Fruit fly (Drosophila melanogaster): Measurements from ENCODE around the gene AP-1gamma.
A peak's percentile ranks its signal among the peaks of the same experiment; 100 is the strongest.

The AP-1gamma gene

dm6 chrX:9136776-9137550 lies 28.5 kb downstream of the AP-1gamma start (continued):
- TF ChIP-seq CG43689 (GFP tag; IDR thresholded peaks at IDR 0.05) (no peak), CG6765 (GFP tag; optimal IDR thresholded peaks at IDR 0.05) (no peak), trem (tag; optimal IDR thresholded peaks at IDR 0.05) (no peak), CG6854 (GFP tag; optimal IDR thresholded peaks at IDR 0.05) (no peak), CG5245 (GFP tag; optimal IDR thresholded peaks at IDR 0.05) (no peak), CG12769 (tag; optimal IDR thresholded peaks at IDR 0.05) (peak; percentile 37), croc (GFP tag; conservative IDR thresholded peaks at IDR 0.05) (no peak), CG8924 (tag; optimal IDR thresholded peaks at IDR 0.05) (peak; percentile 58), gce (GFP tag; IDR thresholded peaks at IDR 0.05) (0 out of 3 replicates have a peak, but pooled peaks have one; percentile 31), CG1603 (tag; optimal IDR thresholded peaks at IDR 0.05) (peak; percentile 55), CG31365 (tag; optimal IDR thresholded peaks at IDR 0.05) (no peak), CG11456 (GFP tag; IDR thresholded peaks at IDR 0.05) (0 out of 3 replicates have a peak, but pooled peaks have one; percentile 39), vvl (GFP tag; IDR thresholded peaks at IDR 0.05) (peak; percentile 62), CG6254 (GFP tag; optimal IDR thresholded peaks at IDR 0.05) (no peak), NC2β (GFP tag; optimal IDR thresholded peaks at IDR 0.05) (peak; percentile 39), hkb (optimal IDR thresholded peaks at IDR 0.05) (no peak), hkb (GFP tag; IDR thresholded peaks at IDR 0.05) (peak; percentile 62), CG4820 (GFP tag; optimal IDR thresholded peaks at IDR 0.05) (peak; percentile 16), CG10462 (GFP tag; optimal IDR thresholded peaks at IDR 0.05) (no peak), zf30C (GFP tag; optimal IDR thresholded peaks at IDR 0.05) (peak; percentile 58), fd3F (GFP tag; optimal IDR thresholded peaks at IDR 0.05) (no peak), HLH54F (GFP tag; optimal IDR thresholded peaks at IDR 0.05) (no peak), CG30403 (GFP tag; optimal IDR thresholded peaks at IDR 0.05) (peak; percentile 49), NK7.1 (GFP tag; optimal IDR thresholded peaks at IDR 0.05) (no peak), CG3847 (GFP tag; IDR thresholded peaks at IDR 0.05) (no peak), Ptx1 (GFP tag; IDR thresholded peaks at IDR 0.05) (peak; percentile 68), zfh1 (GFP tag; IDR thresholded peaks at IDR 0.05) (peak; percentile 59; the same call in 1 of the 3 replicates), CG4617 (GFP tag; optimal IDR thresholded peaks at IDR 0.05; ENCODE audit: borderline replicate concordance) (no peak), gfzf (GFP tag; optimal IDR thresholded peaks at IDR 0.05) (no peak), NFAT (GFP tag; IDR thresholded peaks at IDR 0.05) (no peak), run (tag; optimal IDR thresholded peaks at IDR 0.05) (peak; percentile 25), E2f1 (GFP tag; IDR thresholded peaks at IDR 0.05) (no peak), CG7745 (tag; optimal IDR thresholded peaks at IDR 0.05) (no peak), CG31388 (GFP tag; optimal IDR thresholded peaks at IDR 0.05) (no peak), CG11093 (GFP tag; IDR thresholded peaks at IDR 0.05) (no peak), CG8388 (GFP tag; optimal IDR thresholded peaks at IDR 0.05) (peak; percentile 52), CG30431 (GFP tag; optimal IDR thresholded peaks at IDR 0.05) (no peak), E2f2 (GFP tag; IDR thresholded peaks at IDR 0.05) (peak; percentile 25; the same call in 1 of the 2 replicates), CG15269 (tag; optimal IDR thresholded peaks at IDR 0.05) (peak; percentile 54), Dbx (GFP tag; IDR thresholded peaks at IDR 0.05) (no peak), wdn (GFP tag; IDR thresholded peaks at IDR 0.05) (no peak), pnt (GFP tag; optimal IDR thresholded peaks at IDR 0.05) (peak; percentile 37), da (GFP tag; optimal IDR thresholded peaks at IDR 0.05) (no peak), CG9609 (GFP tag; optimal IDR thresholded peaks at IDR 0.05) (peak; percentile 46), Meics (GFP tag; optimal IDR thresholded peaks at IDR 0.05) (peak; percentile 45), Gsc (GFP tag; IDR thresholded peaks at IDR 0.05) (no peak), en (GFP tag; optimal IDR thresholded peaks at IDR 0.05) (no peak), sima (GFP tag; optimal IDR thresholded peaks at IDR 0.05) (no peak), org-1 (GFP tag; optimal IDR thresholded peaks at IDR 0.05) (peak; percentile 41), gsb (GFP tag; IDR thresholded peaks at IDR 0.05) (no peak)
